Worm (Caenorhabditis elegans) whole organism, mixed stage, embryonic: ENCODE results near the gene C04C11.25.
A peak's percentile ranks its signal among the peaks of the same experiment; 100 is the strongest.

Experiments
- bed-3 ChIP-seq: fragments of 200-800 bp; sonication (Bioruptor generic); optimal IDR thresholded peaks from 3 replicates; lab custom pipeline; 2018; ENCODE audit warnings: mild to moderate bottlenecking, missing genetic modification characterization, moderate library complexity, missing compliant biosample characterization
- elt-1 ChIP-seq: sonication (generic microtip); optimal IDR thresholded peaks from 2 replicates; lab custom pipeline; 2017; ENCODE audit warnings: missing genetic modification characterization, mild to moderate bottlenecking, missing compliant biosample characterization, antibody characterized with exemption, moderate library complexity, borderline replicate concordance; ENCODE audit not compliant: insufficient read depth
- flh-1 ChIP-seq: fragments of 200-800 bp; sonication (Bioruptor generic); optimal IDR thresholded peaks from 2 replicates; lab custom pipeline; 2018; ENCODE audit warnings: mild to moderate bottlenecking, missing genetic modification characterization, moderate library complexity, missing compliant biosample characterization
- hlh-1 ChIP-seq: fragments of 150-350 bp; optimal IDR thresholded peaks from 2 replicates; lab custom pipeline; 2014; ENCODE audit warnings: missing biosample characterization, missing genetic modification reagents, missing genetic modification characterization
- lin-13 ChIP-seq: fragments of 150-350 bp; optimal IDR thresholded peaks from 2 replicates; lab custom pipeline; 2014; ENCODE audit warnings: missing biosample characterization, missing genetic modification characterization
- lsy-2 ChIP-seq: fragments of 150-350 bp; optimal IDR thresholded peaks from 2 replicates; lab custom pipeline; 2014; ENCODE audit warnings: missing biosample characterization, missing genetic modification characterization
- mep-1 ChIP-seq: fragments of 150-350 bp; optimal IDR thresholded peaks from 2 replicates; lab custom pipeline; 2017; ENCODE audit warnings: missing biosample characterization, missing genetic modification reagents, missing genetic modification characterization, inconsistent platforms
- mls-2 ChIP-seq: sonication (generic microtip); optimal IDR thresholded peaks from 2 replicates; lab custom pipeline; 2016; ENCODE audit warnings: mild to moderate bottlenecking, missing genetic modification characterization, moderate library complexity, missing compliant biosample characterization
- nhr-2 ChIP-seq: fragments of 150-350 bp; optimal IDR thresholded peaks from 2 replicates; lab custom pipeline; 2014; ENCODE audit warnings: missing biosample characterization, missing genetic modification characterization
- pha-4 ChIP-seq: fragments of 150-350 bp; optimal IDR thresholded peaks from 2 replicates; lab custom pipeline; 2018; ENCODE audit warnings: missing biosample characterization, missing genetic modification reagents, missing genetic modification characterization
- snpc-4 ChIP-seq: fragments of 150-350 bp; optimal IDR thresholded peaks from 2 replicates; lab custom pipeline; 2014; ENCODE audit warnings: missing biosample characterization, missing genetic modification characterization
- sptf-1 ChIP-seq: sonication (generic microtip); optimal IDR thresholded peaks from 2 replicates; lab custom pipeline; 2017; ENCODE audit warnings: mild to moderate bottlenecking, missing genetic modification characterization, moderate library complexity, missing compliant biosample characterization
- unc-39 ChIP-seq: fragments of 150-350 bp; optimal IDR thresholded peaks from 2 replicates; lab custom pipeline; 2014; ENCODE audit warnings: missing biosample characterization, missing genetic modification characterization
- unc-62 ChIP-seq: fragments of 150-350 bp; optimal IDR thresholded peaks from 2 replicates; lab custom pipeline; 2014; ENCODE audit warnings: missing biosample characterization, missing genetic modification reagents, missing genetic modification characterization

- TF ChIP-seq pha-4 (tag; lab: Kevin White, UChicago) = no peak
- TF ChIP-seq bed-3 (GFP tag; lab: Kevin White, UChicago) = no peak
- no peak for TF ChIP-seq mep-1 (tag; lab: Kevin White, UChicago)
- no peak for TF ChIP-seq nhr-2 (tag; lab: Kevin White, UChicago)
- TF ChIP-seq elt-1 (tag; lab: Kevin White, UChicago) = peak; percentile 80
- no peak for TF ChIP-seq lsy-2 (tag; lab: Kevin White, UChicago)
- TF ChIP-seq lin-13 = no peak
- no peak for TF ChIP-seq snpc-4 (tag; lab: Kevin White, UChicago)
- TF ChIP-seq mls-2 (tag; lab: Kevin White, UChicago) = no peak
- no peak for TF ChIP-seq sptf-1 (tag; lab: Kevin White, UChicago)
- TF ChIP-seq hlh-1 = no peak
- TF ChIP-seq unc-62 = peak; percentile 75
- TF ChIP-seq flh-1 = no peak
- TF ChIP-seq unc-39 (tag; lab: Kevin White, UChicago) = no peak
Observed at ce11 chrX:13974448-13975071, 40.7 kb downstream of the C04C11.25 start.
